Fruit fly (Drosophila melanogaster) whole organism, embryonic: ENCODE results near the gene SKIP.
A peak's percentile ranks its signal among the peaks of the same experiment; 100 is the strongest.

ENCODE experiments used
- Atf-2 ChIP-seq: fragments of 200-800 bp; sonication (Bioruptor generic); optimal IDR thresholded peaks from 2 replicates; lab custom pipeline; 2016; ENCODE audit warnings: missing biosample characterization, missing genetic modification characterization
- Bgb ChIP-seq: fragments of 200-800 bp; sonication (Bioruptor generic); IDR thresholded peaks from 2 replicates; pipeline ENCODE4 v1.3.6; 2022; ENCODE audit warnings: missing biosample characterization, missing genetic modification characterization; ENCODE audit not compliant: partially characterized antibody
- CG11085 ChIP-seq: fragments of 200-800 bp; sonication (Bioruptor generic); IDR thresholded peaks from 2 replicates; pipeline ENCODE4 v1.3.6; 2022; ENCODE audit warnings: missing biosample characterization, missing genetic modification characterization
- CG11093 ChIP-seq: fragments of 200-800 bp; sonication (Bioruptor generic); IDR thresholded peaks from 3 replicates; pipeline ENCODE4 v1.3.6; 2022; ENCODE audit warnings: missing biosample characterization, missing genetic modification characterization
- CG11456 ChIP-seq: fragments of 200-800 bp; sonication (Bioruptor generic); IDR thresholded peaks from 3 replicates; pipeline ENCODE4 v1.3.6; 2022; ENCODE audit warnings: missing biosample characterization, missing genetic modification characterization
- CG14014 ChIP-seq: fragments of 200-800 bp; sonication (Bioruptor generic); IDR thresholded peaks from 2 replicates; pipeline ENCODE4 v1.3.6; 2022; ENCODE audit warnings: missing biosample characterization, missing genetic modification characterization
- CG14050 ChIP-seq: fragments of 200-800 bp; sonication (Bioruptor generic); IDR thresholded peaks from 3 replicates; pipeline ENCODE4 v1.3.6; 2022; ENCODE audit warnings: missing biosample characterization, missing genetic modification characterization
- CG15269 ChIP-seq: fragments of 200-800 bp; sonication (Bioruptor generic); optimal IDR thresholded peaks from 2 replicates; lab custom pipeline; 2018; ENCODE audit warnings: missing biosample characterization, mild to moderate bottlenecking, missing genetic modification characterization, moderate library complexity
- CG16813 ChIP-seq: fragments of 200-800 bp; sonication (Bioruptor generic); IDR thresholded peaks from 3 replicates; pipeline ENCODE4 v1.3.6; 2022; ENCODE audit warnings: missing biosample characterization, missing genetic modification characterization; ENCODE audit not compliant: partially characterized antibody
- CG16815 ChIP-seq: fragments of 200-800 bp; sonication (Bioruptor generic); optimal IDR thresholded peaks from 3 replicates; lab custom pipeline; 2017; ENCODE audit warnings: missing biosample characterization, mild to moderate bottlenecking, missing genetic modification characterization
- CG17328 ChIP-seq: fragments of 200-800 bp; sonication (Bioruptor generic); IDR thresholded peaks from 2 replicates; pipeline ENCODE4 v1.3.6; 2022; ENCODE audit warnings: missing biosample characterization, missing genetic modification characterization
- CG17359 ChIP-seq: fragments of 200-800 bp; sonication (Bioruptor generic); optimal IDR thresholded peaks from 3 replicates; lab custom pipeline; 2018; ENCODE audit warnings: missing biosample characterization, mild to moderate bottlenecking, missing genetic modification characterization, moderate library complexity
- CG2202 ChIP-seq: fragments of 200-800 bp; sonication (Bioruptor generic); optimal IDR thresholded peaks from 2 replicates; lab custom pipeline; 2018; ENCODE audit warnings: missing biosample characterization, mild to moderate bottlenecking, missing genetic modification characterization
- CG3726 ChIP-seq: fragments of 200-800 bp; sonication (Bioruptor generic); IDR thresholded peaks from 3 replicates; pipeline ENCODE4, ENCODE4 v1.3.6; 2022; ENCODE audit warnings: missing biosample characterization, missing genetic modification characterization
- CG4282 ChIP-seq: fragments of 200-800 bp; sonication (Bioruptor generic); optimal IDR thresholded peaks from 2 replicates; lab custom pipeline; 2016; ENCODE audit warnings: missing biosample characterization, missing genetic modification characterization
- CG6791 ChIP-seq: fragments of 200-800 bp; sonication (Bioruptor generic); IDR thresholded peaks from 3 replicates; pipeline ENCODE4 v1.3.6; 2022; ENCODE audit warnings: missing biosample characterization, missing genetic modification characterization; ENCODE audit not compliant: partially characterized antibody
- CG8388 ChIP-seq: fragments of 200-800 bp; sonication (Bioruptor generic); optimal IDR thresholded peaks from 2 replicates; lab custom pipeline; 2019; ENCODE audit warnings: missing biosample characterization, mild to moderate bottlenecking, missing genetic modification characterization, moderate library complexity
- CTCF ChIP-seq: fragments of 200-800 bp; sonication (Bioruptor generic); optimal IDR thresholded peaks from 2 replicates; lab custom pipeline; 2017; ENCODE audit warnings: missing biosample characterization, mild to moderate bottlenecking, missing genetic modification characterization, moderate library complexity
- D19A ChIP-seq: fragments of 200-800 bp; optimal IDR thresholded peaks from 3 replicates; lab custom pipeline; 2019; ENCODE audit warnings: missing biosample characterization, mild to moderate bottlenecking, missing genetic modification characterization, moderate library complexity
- Gug ChIP-seq: fragments of 200-800 bp; sonication (Bioruptor generic); IDR thresholded peaks from 4 replicates; pipeline ENCODE4 v1.3.6; 2022; ENCODE audit warnings: missing biosample characterization, missing genetic modification characterization
- Jarid2 ChIP-seq: fragments of 200-800 bp; sonication (Bioruptor generic); optimal IDR thresholded peaks from 3 replicates; lab custom pipeline; 2017; ENCODE audit warnings: mild to moderate bottlenecking, missing biosample characterization, missing genetic modification reagents, missing genetic modification characterization
- Lhr ChIP-seq: fragments of 200-800 bp; sonication (Bioruptor generic); optimal IDR thresholded peaks from 3 replicates; lab custom pipeline; 2017; ENCODE audit warnings: mild to moderate bottlenecking, missing biosample characterization, missing genetic modification reagents, missing genetic modification characterization
- MTF-1 ChIP-seq: fragments of 200-800 bp; sonication (Bioruptor generic); optimal IDR thresholded peaks from 2 replicates; lab custom pipeline; 2018; ENCODE audit warnings: missing biosample characterization, mild to moderate bottlenecking, missing genetic modification characterization, borderline replicate concordance
- Med ChIP-seq: fragments of 200-800 bp; sonication (Bioruptor generic); peaks from one replicate; lab custom pipeline; 2016; ENCODE audit warnings: missing biosample characterization, missing genetic modification characterization, mild to moderate bottlenecking, inconsistent platforms, moderate library complexity
- Neu2 ChIP-seq: fragments of 200-800 bp; sonication (Bioruptor generic); optimal IDR thresholded peaks from 3 replicates; lab custom pipeline; 2016; ENCODE audit warnings: missing biosample characterization, missing genetic modification characterization, borderline replicate concordance
- Scr ChIP-seq: fragments of 200-800 bp; sonication (Bioruptor generic); IDR thresholded peaks from 2 replicates; pipeline ENCODE4 v1.3.6; 2022; ENCODE audit warnings: missing biosample characterization, missing genetic modification characterization; ENCODE audit not compliant: partially characterized antibody
- Sry-β ChIP-seq: fragments of 200-800 bp; sonication (Bioruptor generic); optimal IDR thresholded peaks from 2 replicates; lab custom pipeline; 2018; ENCODE audit warnings: missing biosample characterization, mild to moderate bottlenecking, missing genetic modification characterization, moderate library complexity
- Stat92E ChIP-seq, 3 experiments: fragments of >200 bp in 2 of 3; fragments of 200-800 bp in 1 of 3; sonication (Bioruptor generic) in 1 of 3; optimal IDR thresholded peaks; 2 replicates each; lab custom pipeline; 2017 to 2019; ENCODE audit warnings: missing biosample characterization in 3 of 3, missing genetic modification characterization in 3 of 3, mild to moderate bottlenecking in 1 of 3, moderate library complexity in 1 of 3
- Xbp1 ChIP-seq: fragments of 200-800 bp; sonication (Bioruptor generic); optimal IDR thresholded peaks from 3 replicates; lab custom pipeline; 2016; ENCODE audit warnings: missing biosample characterization, mild to moderate bottlenecking, missing genetic modification characterization
- YL-1 ChIP-seq: fragments of 200-800 bp; sonication (Bioruptor generic); optimal IDR thresholded peaks from 3 replicates; lab custom pipeline; 2017; ENCODE audit warnings: missing biosample characterization, mild to moderate bottlenecking, missing genetic modification characterization
- amos ChIP-seq: fragments of 200-800 bp; sonication (Bioruptor generic); IDR thresholded peaks from 2 replicates; pipeline ENCODE4 v1.3.6; 2022; ENCODE audit warnings: missing biosample characterization, missing genetic modification characterization; ENCODE audit not compliant: partially characterized antibody
- bowl ChIP-seq: fragments of 200-800 bp; sonication (Bioruptor generic); IDR thresholded peaks from 2 replicates; pipeline ENCODE4 v1.3.6; 2022; ENCODE audit warnings: missing biosample characterization, missing genetic modification characterization
- en ChIP-seq: fragments of 200-800 bp; sonication (Bioruptor generic); optimal IDR thresholded peaks from 2 replicates; lab custom pipeline; 2016; ENCODE audit warnings: missing biosample characterization, missing genetic modification characterization
- fd64A ChIP-seq: fragments of 200-800 bp; sonication (Bioruptor generic); optimal IDR thresholded peaks from 3 replicates; lab custom pipeline; 2018; ENCODE audit warnings: missing biosample characterization, mild to moderate bottlenecking, missing genetic modification characterization
- gcm ChIP-seq: fragments of 200-800 bp; sonication (Bioruptor generic); optimal IDR thresholded peaks from 2 replicates; lab custom pipeline; 2019; ENCODE audit warnings: missing biosample characterization, mild to moderate bottlenecking, missing genetic modification characterization, moderate library complexity
- gsb-n ChIP-seq: fragments of 200-800 bp; sonication (Bioruptor generic); optimal IDR thresholded peaks from 3 replicates; lab custom pipeline; 2018; ENCODE audit warnings: missing biosample characterization, mild to moderate bottlenecking, missing genetic modification characterization
- ham ChIP-seq: fragments of 200-800 bp; sonication (Bioruptor generic); IDR thresholded peaks from 2 replicates; pipeline ENCODE4 v1.3.6; 2022; ENCODE audit warnings: missing biosample characterization, missing genetic modification characterization
- hb ChIP-seq: fragments of 200-800 bp; sonication (Bioruptor generic); IDR thresholded peaks from 3 replicates; pipeline ENCODE4 v1.3.6; 2022; ENCODE audit warnings: missing biosample characterization, missing genetic modification characterization; ENCODE audit not compliant: partially characterized antibody
- hth ChIP-seq: fragments of >200 bp; optimal IDR thresholded peaks from 2 replicates; lab custom pipeline; 2017; ENCODE audit warnings: inconsistent platforms
- knrl ChIP-seq: fragments of 200-800 bp; sonication (Bioruptor generic); IDR thresholded peaks from 3 replicates; pipeline ENCODE4 v1.3.6; 2022; ENCODE audit warnings: missing biosample characterization, missing genetic modification characterization; ENCODE audit not compliant: partially characterized antibody
- p53 ChIP-seq: fragments of 200-800 bp; sonication (Bioruptor generic); optimal IDR thresholded peaks from 2 replicates; lab custom pipeline; 2016; ENCODE audit warnings: missing biosample characterization, missing genetic modification characterization
- pita ChIP-seq: fragments of 200-800 bp; sonication (Bioruptor generic); optimal IDR thresholded peaks from 2 replicates; lab custom pipeline; 2017; ENCODE audit warnings: missing biosample characterization, mild to moderate bottlenecking, missing genetic modification characterization
- sens ChIP-seq: fragments of 200-800 bp; sonication (Bioruptor generic); peaks from one replicate; lab custom pipeline; 2016; ENCODE audit warnings: missing biosample characterization, missing genetic modification characterization
- trh ChIP-seq: fragments of 200-800 bp; sonication (Bioruptor generic); optimal IDR thresholded peaks from 2 replicates; lab custom pipeline; 2016; ENCODE audit warnings: missing biosample characterization, missing genetic modification characterization
- vfl ChIP-seq: fragments of 200-800 bp; sonication (Bioruptor generic); optimal IDR thresholded peaks from 2 replicates; lab custom pipeline; 2016; ENCODE audit warnings: missing biosample characterization, missing genetic modification characterization
- wdn ChIP-seq: fragments of 200-800 bp; sonication (Bioruptor generic); IDR thresholded peaks from 2 replicates; pipeline ENCODE4 v1.3.6; 2022; ENCODE audit warnings: missing biosample characterization, missing genetic modification characterization

SKIP gene

DNA sequence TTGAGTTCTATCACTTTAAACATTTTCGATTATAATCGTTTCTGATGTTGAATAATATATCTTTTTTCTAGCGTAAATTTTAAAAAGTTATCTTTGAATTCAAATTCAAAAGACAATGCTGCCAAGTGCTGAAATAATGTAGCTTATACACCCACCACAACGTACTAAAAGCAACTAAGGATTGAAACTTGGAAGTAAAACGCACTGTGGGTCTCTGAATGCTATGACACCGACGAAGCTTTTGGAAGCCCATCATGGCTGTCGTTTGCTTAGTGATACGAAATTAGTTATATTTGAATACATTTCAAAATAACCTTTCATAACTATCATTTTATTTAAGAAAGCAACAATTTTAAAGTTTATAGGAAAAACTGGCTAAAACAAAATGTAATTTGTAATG lies 39.7 kb upstream of the SKIP start (continued):
- TF ChIP-seq Neu2 (GFP tag; lab: Kevin White, UChicago): no peak
- peak; percentile 16 for TF ChIP-seq Bgb (GFP tag; lab: Robert Waterston, UW)
- TF ChIP-seq CG2202 (tag; lab: Kevin White, UChicago): no peak
- TF ChIP-seq en (GFP tag; lab: Kevin White, UChicago): no peak
- no peak for TF ChIP-seq YL-1 (GFP tag; lab: Kevin White, UChicago)
- TF ChIP-seq amos (GFP tag; lab: Robert Waterston, UW): peak; percentile 28; the same call in 1 of the 2 replicates
- TF ChIP-seq pita: peak; percentile 57
- TF ChIP-seq MTF-1 (GFP tag; lab: Kevin White, UChicago): no peak
- no peak for TF ChIP-seq Gug (GFP tag; lab: Robert Waterston, UW)
- TF ChIP-seq gsb-n (tag; lab: Kevin White, UChicago): no peak
- peak; percentile 28 for TF ChIP-seq sens (GFP tag; lab: Kevin White, UChicago)
- TF ChIP-seq p53 (GFP tag; lab: Kevin White, UChicago): no peak

- TF ChIP-seq CG8388 (GFP tag; lab: Kevin White, UChicago): no peak
- no peak for TF ChIP-seq CG3726 (GFP tag; lab: Robert Waterston, UW)
- TF ChIP-seq, all 482 proteins: peak for 0
Observed at dm6 chr3R:22096893-22097292, 36.7 kb upstream of the SKIP start.

dm6 chr3R:22103114-22103513 lies 30.5 kb upstream of the SKIP start, which contains the start of gene CG13407:
CG13407 (plus strand) TSS chr3R:22103414.
- TF ChIP-seq gsb-n (tag; lab: Kevin White, UChicago): no peak
- TF ChIP-seq ham: 0 out of 2 replicates have a peak, but pooled peaks have one; percentile 7
- TF ChIP-seq CG16813: no peak

dm6 chr3R:22108316-22108715 lies 25.3 kb upstream of the SKIP start:
- TF ChIP-seq CG17328 (peak; percentile 40; the same call in 1 of the 2 replicates), CG4282 (GFP tag; lab: Kevin White, UChicago) (no peak), wdn (no peak), D19A (tag; lab: Kevin White, UChicago) (no peak), Scr (GFP tag; lab: Robert Waterston, UW) (no peak), Atf-2 (GFP tag; lab: Kevin White, UChicago) (no peak), Stat92E (GFP tag; optimal IDR thresholded peaks at IDR 0.05; lab: Kevin White, UChicago) (no peak), hth (no peak), Jarid2 (peak; percentile 13), CG16815 (no peak), trh (GFP tag; lab: Kevin White, UChicago) (no peak), CG6791 (GFP tag; lab: Robert Waterston, UW) (no peak), hb (no peak), Xbp1 (GFP tag; lab: Kevin White, UChicago) (peak; percentile 43), vfl (GFP tag; lab: Kevin White, UChicago) (no peak), fd64A (GFP tag; lab: Kevin White, UChicago) (no peak), CG14050 (GFP tag; lab: Robert Waterston, UW) (no peak), Sry-β (GFP tag; lab: Kevin White, UChicago) (no peak), gcm (no peak), CG17359 (no peak), knrl (GFP tag; lab: Robert Waterston, UW) (no peak), bowl (GFP tag; lab: Robert Waterston, UW) (no peak), CTCF (GFP tag; lab: Kevin White, UChicago) (no peak), Med (GFP tag; lab: Kevin White, UChicago) (no peak), CG11085 (GFP tag; lab: Robert Waterston, UW) (no peak), CG14014 (no peak), Lhr (GFP tag; lab: Kevin White, UChicago) (no peak), CG11456 (GFP tag; lab: Robert Waterston, UW) (no peak), CG15269 (tag; lab: Kevin White, UChicago) (peak; percentile 66), CG11093 (GFP tag; lab: Robert Waterston, UW) (0 out of 3 replicates have a peak, but pooled peaks have one; percentile 44)
